Fruit fly (Drosophila melanogaster) whole organism, embryonic: ENCODE data around the gene vsg.

Source experiments
- CG13287 ChIP-seq: fragments of 200-800 bp; sonication (Bioruptor generic); IDR thresholded peaks from 2 replicates; pipeline ENCODE4 v1.3.6; 2022; ENCODE audit warnings: missing biosample characterization, missing genetic modification characterization; ENCODE audit not compliant: partially characterized antibody
- CG6689 ChIP-seq: fragments of 200-800 bp; sonication (Bioruptor generic); IDR thresholded peaks from 2 replicates; pipeline ENCODE4 v1.3.6; 2022; ENCODE audit warnings: missing biosample characterization, missing genetic modification characterization

DNA sequence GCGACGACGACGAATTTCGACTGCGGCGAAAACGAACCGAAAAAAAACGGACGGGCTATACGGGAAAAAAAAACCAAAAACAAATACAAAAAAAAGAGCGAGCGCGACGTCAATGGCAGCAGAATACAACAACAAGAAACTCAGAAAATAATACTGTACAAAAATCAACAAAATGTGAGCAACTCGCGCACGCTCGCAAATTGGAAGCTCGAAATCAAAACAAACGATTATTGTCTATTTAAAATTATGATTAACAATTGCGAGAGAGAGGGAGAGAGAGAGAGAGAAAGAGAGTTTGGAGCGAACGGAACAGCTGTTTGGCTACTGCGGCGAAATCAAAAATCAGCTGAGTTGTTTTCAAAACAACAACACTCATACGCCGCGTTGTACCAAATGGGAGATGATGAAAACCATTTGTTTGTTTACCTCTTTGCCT lies 38.6 kb upstream of the vsg start:
- peak; percentile 72 for TF ChIP-seq CG13287
- no peak for TF ChIP-seq CG6689
